Worm (Caenorhabditis elegans): ENCODE results near the gene Y48G9A.11.

The Y48G9A.11 gene

DNA sequence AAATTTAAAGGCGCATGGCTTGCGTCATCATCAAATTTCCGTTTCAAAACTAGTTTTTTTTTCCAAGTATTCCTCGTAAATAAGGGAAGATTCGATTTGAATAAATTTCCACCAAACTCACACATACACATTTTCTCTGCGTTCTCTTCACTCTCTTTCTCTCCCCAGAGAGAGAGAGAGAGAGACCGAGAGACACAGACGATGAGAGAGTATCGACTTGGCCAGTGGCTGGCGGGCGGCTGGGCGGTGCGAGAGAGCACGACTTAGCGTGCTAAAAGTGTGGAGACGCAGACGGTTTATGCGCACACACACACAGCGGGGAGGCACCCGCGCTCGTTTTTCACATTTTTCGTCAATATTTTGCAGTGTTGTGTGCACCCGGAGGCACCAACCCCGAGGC is 15.9 kb downstream of the Y48G9A.11 start (continued):
- TF ChIP-seq ceh-8 (GFP tag; optimal IDR thresholded peaks at IDR 0.05) (no peak), elt-2 (tag; optimal IDR thresholded peaks at IDR 0.05) (peak; percentile 2), rnt-1 (tag; optimal IDR thresholded peaks at IDR 0.05) (no peak), snu-23 (GFP tag; optimal IDR thresholded peaks at IDR 0.05) (peak; percentile 85), nhr-11 (tag; optimal IDR thresholded peaks at IDR 0.05) (peak; percentile 4), C34B4.2 (tag; optimal IDR thresholded peaks at IDR 0.05) (no peak), F16B12.6 (tag; optimal IDR thresholded peaks at IDR 0.05) (peak; percentile 61), ets-5 (GFP tag; IDR thresholded peaks at IDR 0.05) (no peak), nhr-77 (tag; optimal IDR thresholded peaks at IDR 0.05) (no peak), lin-35 (GFP tag; optimal IDR thresholded peaks at IDR 0.05) (peak; percentile 69 to 74), nhr-84 (tag; optimal IDR thresholded peaks at IDR 0.05) (no peak), irx-1 (tag; optimal IDR thresholded peaks at IDR 0.05) (peak; percentile 68), vab-15 (tag; optimal IDR thresholded peaks at IDR 0.05) (no peak), pag-3 (tag; optimal IDR thresholded peaks at IDR 0.05; ENCODE audit: borderline replicate concordance, insufficient read depth) (no peak), xbp-1 (tag; optimal IDR thresholded peaks at IDR 0.05) (peak; percentile 73), mdl-1 (tag; optimal IDR thresholded peaks at IDR 0.05) (peak in 1 of 2 experiments; percentile 59), snpc-4 (tag; optimal IDR thresholded peaks at IDR 0.05) (no peak), swsn-7 (tag; optimal IDR thresholded peaks at IDR 0.05) (peak; percentile 88), mef-2 (tag; optimal IDR thresholded peaks at IDR 0.05) (peak; percentile 1), lin-39 (tag; optimal IDR thresholded peaks at IDR 0.05) (no peak), hlh-17 (GFP tag; optimal IDR thresholded peaks at IDR 0.05; ENCODE audit: borderline replicate concordance) (no peak), egl-13 (tag; optimal IDR thresholded peaks at IDR 0.05) (peak; percentile 79), ztf-4 (tag; optimal IDR thresholded peaks at IDR 0.05) (peak; percentile 32), unc-30 (tag; optimal IDR thresholded peaks at IDR 0.05) (no peak), fkh-4 (tag; optimal IDR thresholded peaks at IDR 0.05; ENCODE audit: borderline replicate concordance) (no peak), egl-27 (tag; optimal IDR thresholded peaks at IDR 0.05) (peak in 1 of 2 experiments; percentile 53), unc-62 (GFP tag; optimal IDR thresholded peaks at IDR 0.05) (no peak), Y116A8C.19 (tag; optimal IDR thresholded peaks at IDR 0.05; ENCODE audit: borderline replicate concordance) (no peak), lir-3 (tag; optimal IDR thresholded peaks at IDR 0.05; ENCODE audit: poor library complexity) (no peak), lsy-2 (tag; optimal IDR thresholded peaks at IDR 0.05) (peak; percentile 78 to 81), fos-1 (tag; optimal IDR thresholded peaks at IDR 0.05) (peak; percentile 10)

DNA sequence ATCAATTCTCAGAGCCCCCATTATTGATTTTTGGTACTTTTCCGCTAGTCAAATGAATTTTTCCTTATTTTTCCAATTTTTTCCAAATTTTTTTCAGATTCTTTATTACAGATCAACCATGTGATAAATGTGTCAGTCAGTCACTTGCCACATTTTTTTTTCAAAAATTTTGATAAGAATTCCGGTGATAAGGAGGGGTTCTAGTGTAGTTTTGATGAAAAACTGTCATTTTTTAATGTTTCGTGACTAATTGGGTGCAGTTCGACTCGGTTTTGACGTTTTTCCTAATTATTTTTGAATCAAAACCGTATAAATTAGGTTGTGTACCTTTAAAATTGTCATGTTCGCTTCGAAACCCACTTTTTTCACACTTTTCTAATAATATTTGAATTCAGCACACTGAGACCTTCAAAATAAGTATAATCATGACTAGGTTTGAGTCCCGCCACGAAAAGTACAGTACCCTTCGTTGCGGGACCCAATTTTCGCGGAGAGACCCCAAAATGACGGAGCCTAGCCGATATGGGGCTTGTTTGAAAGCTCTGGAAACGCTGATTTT is 16.8 kb downstream of the Y48G9A.11 start:
- TF ChIP-seq hlh-4 (tag; optimal IDR thresholded peaks at IDR 0.05) (no peak), dsc-1 (tag; optimal IDR thresholded peaks at IDR 0.05) (no peak), efl-1 (optimal IDR thresholded peaks at IDR 0.05) (no peak), efl-1 (GFP tag; optimal IDR thresholded peaks at IDR 0.05 in 1 of 2) (peak in 1 of 2 experiments; percentile 22), rnt-1 (tag; optimal IDR thresholded peaks at IDR 0.05) (no peak), jun-1 (tag; optimal IDR thresholded peaks at IDR 0.05) (peak; percentile 6), elt-2 (tag; optimal IDR thresholded peaks at IDR 0.05) (peak; percentile 19), ztf-4 (tag; optimal IDR thresholded peaks at IDR 0.05) (no peak), ceh-82 (tag; optimal IDR thresholded peaks at IDR 0.05) (no peak)

DNA sequence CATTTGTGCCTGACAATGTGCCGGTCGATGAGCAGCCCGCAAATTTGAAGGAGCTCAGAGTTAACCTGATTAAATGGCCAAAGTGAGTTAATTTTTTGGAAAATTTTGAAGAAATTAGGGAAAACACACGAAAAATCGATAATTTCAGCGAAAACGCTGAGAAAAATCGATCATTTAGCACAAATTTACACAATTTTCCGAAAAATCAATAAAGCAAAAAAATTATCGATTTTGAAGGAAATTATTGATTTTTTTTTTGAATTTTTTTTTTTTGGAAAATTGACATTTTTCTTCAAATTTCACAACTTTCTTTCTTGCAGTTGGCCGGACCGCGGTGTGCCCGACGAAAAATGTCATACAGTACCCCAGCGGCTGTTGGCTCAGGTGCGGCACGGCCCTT is 18.5 kb downstream of the Y48G9A.11 start:
- TF ChIP-seq efl-1 (optimal IDR thresholded peaks at IDR 0.05) (no peak), efl-1 (GFP tag; optimal IDR thresholded peaks at IDR 0.05 in 1 of 2) (no peak), mef-2 (tag; optimal IDR thresholded peaks at IDR 0.05) (no peak), fos-1 (tag; optimal IDR thresholded peaks at IDR 0.05) (no peak), lsy-2 (tag; optimal IDR thresholded peaks at IDR 0.05) (no peak), egl-27 (tag; optimal IDR thresholded peaks at IDR 0.05) (no peak), C04F5.9 (tag; optimal IDR thresholded peaks at IDR 0.05) (no peak), unc-130 (tag; optimal IDR thresholded peaks at IDR 0.05) (no peak), lin-35 (GFP tag; optimal IDR thresholded peaks at IDR 0.05) (no peak)

Measured in whole organism, L1 larva.